In the genomic region with DNA sequence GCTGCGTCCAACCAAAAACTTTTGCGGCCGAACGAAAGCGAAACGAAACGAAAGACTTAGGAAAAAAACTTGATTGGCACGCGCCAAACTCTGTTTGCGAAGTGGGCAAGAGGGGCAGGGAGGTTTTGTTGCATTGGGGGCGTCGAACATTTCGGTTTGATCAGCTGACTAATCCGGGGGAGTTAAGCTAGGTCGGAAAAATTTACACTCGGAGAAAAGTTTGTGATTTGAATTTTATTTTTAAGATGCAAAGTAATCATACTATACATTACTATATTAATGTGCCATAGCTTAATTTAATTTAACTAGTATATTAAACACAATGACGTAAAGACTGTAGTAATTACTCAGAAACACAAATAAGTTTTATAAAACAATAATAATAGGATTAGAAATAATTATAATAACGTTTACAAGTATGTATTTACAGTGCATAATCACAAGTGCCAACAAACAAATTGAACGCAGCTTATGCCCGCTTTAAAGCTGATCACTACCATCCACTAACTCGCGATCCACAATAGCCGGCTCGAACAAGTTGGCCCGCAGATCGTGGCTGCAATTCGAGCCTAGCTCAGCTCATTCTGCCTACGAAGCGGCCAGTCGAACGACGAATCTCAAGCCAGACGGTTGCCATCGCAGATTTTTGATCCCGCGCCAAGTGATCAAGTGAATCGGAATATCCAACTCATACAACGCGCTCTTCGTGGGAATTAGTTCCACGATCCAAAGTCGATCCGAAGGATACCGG, we compare ENCODE assay signal across 5 fruit fly cellular contexts.
A peak's percentile ranks its signal among the peaks of the same experiment; 100 is the strongest.
TF ChIP-seq lines count a peak whose summit lies in the region.

A gene (plus strand): TSS at position 592 of the 751 bp plus-strand sequence.

- no peak for TF ChIP-seq CTCF in whole organism, embryonic (GFP tag; optimal IDR thresholded peaks at IDR 0.05; lab: Kevin White, UChicago)

TF ChIP-seq in whole organism, adult, 20 proteins besides CTCF, POLR2A, EP300 and RAD21:
- TF ChIP-seq CG7045 (GFP tag; optimal IDR thresholded peaks at IDR 0.05; lab: Kevin White, UChicago), result peak; percentile 22
- TF ChIP-seq Clk (GFP tag; optimal IDR thresholded peaks at IDR 0.05; lab: Kevin White, UChicago), result no peak

TF ChIP-seq in whole organism, embryonic, 481 proteins besides CTCF, POLR2A, EP300 and RAD21 (continues in another document):
- TF ChIP-seq CG17568 (GFP tag; optimal IDR thresholded peaks at IDR 0.05; lab: Kevin White, UChicago) (peak; percentile 42), CG2889 (GFP tag; IDR thresholded peaks at IDR 0.05; lab: Robert Waterston, UW) (peak; percentile 34; the same call in 2 of the 3 replicates), Poxn (GFP tag; IDR thresholded peaks at IDR 0.05; lab: Robert Waterston, UW) (no peak), Scr (GFP tag; IDR thresholded peaks at IDR 0.05; lab: Robert Waterston, UW; ENCODE audit: partially characterized antibody) (no peak), CG6272 (GFP tag; IDR thresholded peaks at IDR 0.05; lab: Robert Waterston, UW) (peak; percentile 16; the same call in 1 of the 2 replicates), CG4328 (GFP tag; optimal IDR thresholded peaks at IDR 0.05; lab: Kevin White, UChicago) (no peak), PHDP (tag; optimal IDR thresholded peaks at IDR 0.05; lab: Kevin White, UChicago) (peak; percentile 80), cad (GFP tag; optimal IDR thresholded peaks at IDR 0.05; lab: Kevin White, UChicago) (no peak), danr (GFP tag; IDR thresholded peaks at IDR 0.05; lab: Robert Waterston, UW) (no peak), cato (GFP tag; optimal IDR thresholded peaks at IDR 0.05; lab: Kevin White, UChicago; ENCODE audit: borderline replicate concordance) (peak; percentile 12), abd-A (tag; optimal IDR thresholded peaks at IDR 0.05; lab: Kevin White, UChicago) (no peak), CG8478 (optimal IDR thresholded peaks at IDR 0.05; lab: Kevin White, UChicago) (no peak), unc-4 (GFP tag; IDR thresholded peaks at IDR 0.05; lab: Robert Waterston, UW; ENCODE audit: partially characterized antibody) (no peak), Atf-2 (GFP tag; optimal IDR thresholded peaks at IDR 0.05; lab: Kevin White, UChicago) (no peak), CG6689 (GFP tag; IDR thresholded peaks at IDR 0.05; lab: Robert Waterston, UW) (peak; percentile 77; the same call in 1 of the 2 replicates), Hand (GFP tag; optimal IDR thresholded peaks at IDR 0.05; lab: Kevin White, UChicago) (no peak), Camta (GFP tag; optimal IDR thresholded peaks at IDR 0.05; lab: Kevin White, UChicago) (no peak), CG8359 (GFP tag; optimal IDR thresholded peaks at IDR 0.05; lab: Kevin White, UChicago; ENCODE audit: borderline replicate concordance) (peak; percentile 2), Mad (GFP tag; optimal IDR thresholded peaks at IDR 0.05; lab: Kevin White, UChicago) (no peak)

TF ChIP-seq in whole organism, prepupa, 60 proteins besides CTCF, POLR2A, EP300 and RAD21 (continues in another document):
- TF ChIP-seq Lpt (GFP tag; optimal IDR thresholded peaks at IDR 0.05; lab: Kevin White, UChicago) (peak; percentile 89), cyc (GFP tag; optimal IDR thresholded peaks at IDR 0.05; lab: Kevin White, UChicago) (no peak), CG32006 (GFP tag; optimal IDR thresholded peaks at IDR 0.05; lab: Kevin White, UChicago) (peak; percentile 94), Sox102F (GFP tag; optimal IDR thresholded peaks at IDR 0.05; lab: Kevin White, UChicago) (no peak), vri (GFP tag; optimal IDR thresholded peaks at IDR 0.05; lab: Kevin White, UChicago) (no peak), Sox15 (GFP tag; optimal IDR thresholded peaks at IDR 0.05; lab: Kevin White, UChicago) (no peak), Smox (GFP tag; optimal IDR thresholded peaks at IDR 0.05; lab: Kevin White, UChicago) (no peak), net (GFP tag; optimal IDR thresholded peaks at IDR 0.05; lab: Kevin White, UChicago) (peak; percentile 76), fd59A (GFP tag; optimal IDR thresholded peaks at IDR 0.05; lab: Kevin White, UChicago) (peak; percentile 18), CG6163 (GFP tag; IDR thresholded peaks at IDR 0.05; lab: Robert Waterston, UW) (peak; percentile 70), CG9139 (GFP tag; optimal IDR thresholded peaks at IDR 0.05; lab: Kevin White, UChicago) (no peak), Ets21C (GFP tag; optimal IDR thresholded peaks at IDR 0.05; lab: Kevin White, UChicago) (no peak), CG3919 (GFP tag; optimal IDR thresholded peaks at IDR 0.05; lab: Kevin White, UChicago) (peak; percentile 76), fd85E (GFP tag; optimal IDR thresholded peaks at IDR 0.05; lab: Kevin White, UChicago) (no peak), CG7368 (GFP tag; optimal IDR thresholded peaks at IDR 0.05; lab: Kevin White, UChicago) (peak; percentile 50), CG34406 (GFP tag; optimal IDR thresholded peaks at IDR 0.05; lab: Kevin White, UChicago) (peak; percentile 43), dac (GFP tag; optimal IDR thresholded peaks at IDR 0.05; lab: Kevin White, UChicago) (peak; percentile 63), pdm3 (GFP tag; optimal IDR thresholded peaks at IDR 0.05; lab: Kevin White, UChicago) (peak; percentile 61), lz (GFP tag; optimal IDR thresholded peaks at IDR 0.05; lab: Kevin White, UChicago) (no peak), Eip93F (GFP tag; optimal IDR thresholded peaks at IDR 0.05; lab: Kevin White, UChicago) (no peak), esn (GFP tag; optimal IDR thresholded peaks at IDR 0.05; lab: Kevin White, UChicago) (peak; percentile 2)

TF ChIP-seq in whole organism, pupa, 21 proteins besides CTCF, POLR2A, EP300 and RAD21:
- TF ChIP-seq CG15710 (tag; optimal IDR thresholded peaks at IDR 0.05; lab: Kevin White, UChicago), result peak; percentile 55
- peak; percentile 65 for TF ChIP-seq CG34367 (tag; optimal IDR thresholded peaks at IDR 0.05; lab: Kevin White, UChicago)
- TF ChIP-seq CG14655 (GFP tag; optimal IDR thresholded peaks at IDR 0.05; lab: Kevin White, UChicago), result peak; percentile 90
- peak; percentile 90 for TF ChIP-seq CG8301 (tag; optimal IDR thresholded peaks at IDR 0.05; lab: Kevin White, UChicago)
- no peak for TF ChIP-seq gl (tag; optimal IDR thresholded peaks at IDR 0.05; lab: Kevin White, UChicago)
- peak; percentile 83 for TF ChIP-seq CG12605 (GFP tag; IDR thresholded peaks at IDR 0.05; lab: Robert Waterston, UW)
- TF ChIP-seq CG9948 (tag; optimal IDR thresholded peaks at IDR 0.05; lab: Kevin White, UChicago), result peak; percentile 85
- TF ChIP-seq Snoo (tag; optimal IDR thresholded peaks at IDR 0.05; lab: Kevin White, UChicago), result no peak
- no peak for TF ChIP-seq EcR (GFP tag; optimal IDR thresholded peaks at IDR 0.05; lab: Kevin White, UChicago)
- TF ChIP-seq CG10348 (GFP tag; IDR thresholded peaks at IDR 0.05; lab: Robert Waterston, UW), result peak; percentile 52; the same call in 1 of the 2 replicates
- no peak for TF ChIP-seq fd96Ca (GFP tag; IDR thresholded peaks at IDR 0.05; lab: Robert Waterston, UW)
- peak; percentile 89 for TF ChIP-seq CG32121 (GFP tag; IDR thresholded peaks at IDR 0.05; lab: Robert Waterston, UW)
- peak; percentile 33 for TF ChIP-seq Pif1B (GFP tag; optimal IDR thresholded peaks at IDR 0.05; lab: Kevin White, UChicago)
- TF ChIP-seq D1 (tag; optimal IDR thresholded peaks at IDR 0.05; lab: Kevin White, UChicago), result peak; percentile 73
- TF ChIP-seq CG8159 (tag; optimal IDR thresholded peaks at IDR 0.05; lab: Kevin White, UChicago), result peak; percentile 76
- peak; percentile 70 for TF ChIP-seq rn (GFP tag; IDR thresholded peaks at IDR 0.05; lab: Robert Waterston, UW)
- peak; percentile 77 for TF ChIP-seq CG17806 (tag; optimal IDR thresholded peaks at IDR 0.05; lab: Kevin White, UChicago)
- TF ChIP-seq Pif1A (GFP tag; optimal IDR thresholded peaks at IDR 0.05; lab: Kevin White, UChicago), result no peak
- TF ChIP-seq CG4496 (GFP tag; IDR thresholded peaks at IDR 0.05; lab: Robert Waterston, UW), result peak; percentile 82
- no peak for TF ChIP-seq CG13204 (GFP tag; optimal IDR thresholded peaks at IDR 0.05; lab: Kevin White, UChicago)
- TF ChIP-seq Ets98B (GFP tag; IDR thresholded peaks at IDR 0.05; lab: Robert Waterston, UW), result peak; percentile 75

TF ChIP-seq in whole organism, wandering third instar larva, 38 proteins besides CTCF, POLR2A, EP300 and RAD21:
- TF ChIP-seq Rel (GFP tag; optimal IDR thresholded peaks at IDR 0.05; lab: Kevin White, UChicago), result no peak
- no peak for TF ChIP-seq Rel (tag; optimal IDR thresholded peaks at IDR 0.05; lab: Kevin White, UChicago)
- peak in 1 of 2 experiments; percentile 35 for TF ChIP-seq foxo (GFP tag; optimal IDR thresholded peaks at IDR 0.05; lab: Kevin White, UChicago)
- no peak for TF ChIP-seq Vsx2 (GFP tag; optimal IDR thresholded peaks at IDR 0.05; lab: Kevin White, UChicago; ENCODE audit: partially characterized antibody)
- peak; percentile 20 for TF ChIP-seq psq (GFP tag; optimal IDR thresholded peaks at IDR 0.05; lab: Kevin White, UChicago)
- peak; percentile 69 for TF ChIP-seq h (GFP tag; optimal IDR thresholded peaks at IDR 0.05; lab: Kevin White, UChicago)
- peak; percentile 38 for TF ChIP-seq rgr (GFP tag; optimal IDR thresholded peaks at IDR 0.05; lab: Kevin White, UChicago)
